Worm (Caenorhabditis elegans) whole organism, L3 larva: ENCODE data around the gene C07G1.7.

Source experiments
- R02D3.7 ChIP-seq: fragments of 150-350 bp; optimal IDR thresholded peaks from 2 replicates; lab custom pipeline; 2014; ENCODE audit warnings: missing biosample characterization, missing genetic modification characterization
- aly-2 ChIP-seq: fragments of 150-350 bp; optimal IDR thresholded peaks from 2 replicates; lab custom pipeline; 2014; ENCODE audit warnings: missing biosample characterization, missing genetic modification characterization
- ceh-16 ChIP-seq: sonication (generic microtip); optimal IDR thresholded peaks from 2 replicates; lab custom pipeline; 2017; ENCODE audit warnings: missing biosample characterization, missing genetic modification characterization
- ceh-28 ChIP-seq: fragments of 150-350 bp; optimal IDR thresholded peaks from 2 replicates; lab custom pipeline; 2014; ENCODE audit warnings: missing biosample characterization, missing genetic modification reagents, missing genetic modification characterization
- ceh-82 ChIP-seq: fragments of 150-350 bp; optimal IDR thresholded peaks from 2 replicates; lab custom pipeline; 2014; ENCODE audit warnings: missing biosample characterization, missing genetic modification characterization
- daf-12 ChIP-seq: fragments of 150-350 bp; optimal IDR thresholded peaks from 2 replicates; lab custom pipeline; 2014; ENCODE audit warnings: missing biosample characterization, missing genetic modification reagents, missing genetic modification characterization
- egl-5 ChIP-seq: fragments of 150-350 bp; optimal IDR thresholded peaks from 2 replicates; lab custom pipeline; 2017; ENCODE audit warnings: missing biosample characterization, missing genetic modification reagents, missing genetic modification characterization, inconsistent platforms
- elt-1 ChIP-seq: fragments of 150-350 bp; optimal IDR thresholded peaks from 2 replicates; lab custom pipeline; 2014; ENCODE audit warnings: missing biosample characterization, missing genetic modification characterization
- elt-2 ChIP-seq: sonication (generic microtip); optimal IDR thresholded peaks from 2 replicates; lab custom pipeline; 2016; ENCODE audit warnings: missing genetic modification reagents, mild to moderate bottlenecking, missing genetic modification characterization, missing compliant biosample characterization
- elt-3 ChIP-seq, 3 experiments: fragments of 150-350 bp in 1 of 3; sonication (generic microtip) in 2 of 3; optimal IDR thresholded peaks; 2 replicates in 2 of 3; 4 replicates in 1 of 3; lab custom pipeline; 2014 to 2017; ENCODE audit warnings: missing biosample characterization in 3 of 3, missing genetic modification characterization in 3 of 3
- eor-1 ChIP-seq, 2 experiments: fragments of 150-350 bp; optimal IDR thresholded peaks; 2 replicates each; lab custom pipeline; 2014 to 2018; ENCODE audit warnings: missing biosample characterization in 2 of 2, missing genetic modification characterization in 2 of 2
- fkh-2 ChIP-seq: fragments of 150-350 bp; optimal IDR thresholded peaks from 2 replicates; lab custom pipeline; 2014; ENCODE audit warnings: missing biosample characterization, missing genetic modification reagents, missing genetic modification characterization
- fos-1 ChIP-seq: fragments of 150-350 bp; optimal IDR thresholded peaks from 2 replicates; lab custom pipeline; 2014; ENCODE audit warnings: missing biosample characterization, missing genetic modification characterization
- hmg-11 ChIP-seq: sonication (generic microtip); optimal IDR thresholded peaks from 2 replicates; lab custom pipeline; 2016; ENCODE audit warnings: missing genetic modification characterization, missing compliant biosample characterization
- jun-1 ChIP-seq: fragments of 150-350 bp; optimal IDR thresholded peaks from 2 replicates; lab custom pipeline; 2014; ENCODE audit warnings: missing biosample characterization, missing genetic modification reagents, missing genetic modification characterization
- lin-15B ChIP-seq: fragments of 150-350 bp; optimal IDR thresholded peaks from 2 replicates; lab custom pipeline; 2014; ENCODE audit warnings: missing biosample characterization, missing genetic modification characterization
- lin-39 ChIP-seq: fragments of 150-350 bp; optimal IDR thresholded peaks from 2 replicates; lab custom pipeline; 2018; ENCODE audit warnings: missing biosample characterization, missing genetic modification reagents, missing genetic modification characterization
- nhr-11 ChIP-seq: fragments of 150-350 bp; optimal IDR thresholded peaks from 2 replicates; lab custom pipeline; 2014; ENCODE audit warnings: missing biosample characterization, missing genetic modification characterization
- nhr-23 ChIP-seq: fragments of 150-350 bp; optimal IDR thresholded peaks from 2 replicates; lab custom pipeline; 2014; ENCODE audit warnings: missing biosample characterization, missing genetic modification reagents, missing genetic modification characterization
- nhr-237 ChIP-seq: fragments of 150-350 bp; optimal IDR thresholded peaks from 2 replicates; lab custom pipeline; 2014; ENCODE audit warnings: missing biosample characterization, missing genetic modification characterization
- nhr-25 ChIP-seq: sonication (generic microtip); optimal IDR thresholded peaks from 2 replicates; lab custom pipeline; 2017; ENCODE audit warnings: missing biosample characterization, missing genetic modification characterization
- nhr-28 ChIP-seq: fragments of 150-350 bp; optimal IDR thresholded peaks from 2 replicates; lab custom pipeline; 2014; ENCODE audit warnings: missing biosample characterization, missing genetic modification characterization
- nhr-43 ChIP-seq: sonication (generic microtip); optimal IDR thresholded peaks from 2 replicates; lab custom pipeline; 2016; ENCODE audit warnings: mild to moderate bottlenecking, missing genetic modification characterization, missing compliant biosample characterization; ENCODE audit not compliant: poor library complexity, severe bottlenecking
- nhr-67 ChIP-seq: fragments of 150-350 bp; optimal IDR thresholded peaks from 2 replicates; lab custom pipeline; 2014; ENCODE audit warnings: missing biosample characterization, missing genetic modification characterization
- nhr-76 ChIP-seq: fragments of 150-350 bp; sonication (generic microtip); optimal IDR thresholded peaks from 5 replicates; lab custom pipeline; 2014; ENCODE audit warnings: missing biosample characterization, missing genetic modification characterization
- nhr-77 ChIP-seq: fragments of 150-350 bp; optimal IDR thresholded peaks from 2 replicates; lab custom pipeline; 2014; ENCODE audit warnings: missing biosample characterization, missing genetic modification characterization
- pha-4 ChIP-seq: fragments of 150-350 bp; optimal IDR thresholded peaks from 2 replicates; lab custom pipeline; 2014; ENCODE audit warnings: missing biosample characterization, missing genetic modification reagents, missing genetic modification characterization
- pqm-1 ChIP-seq: fragments of 150-350 bp; optimal IDR thresholded peaks from 2 replicates; lab custom pipeline; 2017; ENCODE audit warnings: missing biosample characterization, missing genetic modification characterization, inconsistent platforms
- skn-1 ChIP-seq: fragments of 150-350 bp; optimal IDR thresholded peaks from 2 replicates; lab custom pipeline; 2014; ENCODE audit warnings: missing biosample characterization, missing genetic modification characterization
- snpc-4 ChIP-seq: fragments of 150-350 bp; optimal IDR thresholded peaks from 2 replicates; lab custom pipeline; 2014; ENCODE audit warnings: missing biosample characterization, missing genetic modification characterization
- unc-62 ChIP-seq: fragments of 150-350 bp; sonication (generic microtip); optimal IDR thresholded peaks from 4 replicates; lab custom pipeline; 2014; ENCODE audit warnings: missing biosample characterization, missing genetic modification reagents, missing genetic modification characterization
- zag-1 ChIP-seq: fragments of 150-350 bp; optimal IDR thresholded peaks from 2 replicates; lab custom pipeline; 2014; ENCODE audit warnings: missing biosample characterization, missing genetic modification characterization
- ztf-11 ChIP-seq: fragments of 150-350 bp; optimal IDR thresholded peaks from 2 replicates; lab custom pipeline; 2014; ENCODE audit warnings: missing biosample characterization, missing genetic modification characterization

C07G1.7 gene

ce11 chrIV:8243170-8243569, 31.5 kb upstream of the C07G1.7 start:
- TF ChIP-seq ceh-16 (no peak), nhr-23 (tag; lab: Kevin White, UChicago) (peak; percentile 50), elt-1 (peak; percentile 80)

- TF ChIP-seq elt-3 (tag; optimal IDR thresholded peaks at IDR 0.05; lab: Kevin White, UChicago) (peak in 1 of 3 experiments; percentile 3), nhr-43 (peak; percentile 8), snpc-4 (no peak), elt-1 (peak; percentile 36), nhr-23 (tag; lab: Kevin White, UChicago) (peak; percentile 17), ceh-28 (tag; lab: Kevin White, UChicago) (no peak), nhr-25 (tag; lab: Kevin White, UChicago) (peak; percentile 38)
Measured at ce11 chrIV:8241312-8241833, 29.7 kb upstream of the C07G1.7 start.

- TF ChIP-seq elt-2 (tag; lab: Kevin White, UChicago): peak; percentile 22
- no peak for TF ChIP-seq skn-1 (tag; lab: Kevin White, UChicago)
- TF ChIP-seq hmg-11 (tag; lab: Kevin White, UChicago): no peak
- TF ChIP-seq nhr-28 (tag; lab: Kevin White, UChicago): no peak
- no peak for TF ChIP-seq jun-1 (tag; lab: Kevin White, UChicago)
- TF ChIP-seq pha-4 (tag; lab: Kevin White, UChicago): peak; percentile 77
- no peak for TF ChIP-seq nhr-76
- TF ChIP-seq, all 47 proteins: peak for 2
Measured at ce11 chrIV:8239584-8239983, 27.9 kb upstream of the C07G1.7 start.

- TF ChIP-seq hmg-11 (tag; lab: Kevin White, UChicago) (no peak), nhr-237 (tag; lab: Kevin White, UChicago) (no peak), zag-1 (tag; lab: Kevin White, UChicago) (no peak), nhr-77 (tag; lab: Kevin White, UChicago) (no peak), ceh-28 (tag; lab: Kevin White, UChicago) (no peak), nhr-11 (tag; lab: Kevin White, UChicago) (no peak), elt-2 (tag; lab: Kevin White, UChicago) (no peak), lin-15B (tag; lab: Kevin White, UChicago) (no peak), snpc-4 (no peak), eor-1 (tag; optimal IDR thresholded peaks at IDR 0.05; lab: Kevin White, UChicago) (no peak), nhr-25 (tag; lab: Kevin White, UChicago) (no peak)
- TF ChIP-seq, all 47 proteins: peak for 0
Measured at ce11 chrIV:8236502-8236901, 24.9 kb upstream of the C07G1.7 start, which contains the start of gene nhr-66. Gene nhr-66 (minus strand): TSS chrIV:8236602.

ce11 chrIV:8235114-8235686, 23.6 kb upstream of the C07G1.7 start:
- TF ChIP-seq pqm-1 (no peak), R02D3.7 (tag; lab: Kevin White, UChicago) (no peak), nhr-76 (no peak), hmg-11 (tag; lab: Kevin White, UChicago) (no peak), unc-62 (no peak), eor-1 (tag; optimal IDR thresholded peaks at IDR 0.05; lab: Kevin White, UChicago) (no peak), jun-1 (tag; lab: Kevin White, UChicago) (no peak), lin-39 (tag; lab: Kevin White, UChicago) (no peak), nhr-67 (tag; lab: Kevin White, UChicago) (no peak), egl-5 (no peak), fkh-2 (tag; lab: Kevin White, UChicago) (no peak), ceh-16 (no peak), nhr-25 (tag; lab: Kevin White, UChicago) (no peak), nhr-77 (tag; lab: Kevin White, UChicago) (no peak), daf-12 (tag; lab: Kevin White, UChicago) (no peak), ceh-82 (tag; lab: Kevin White, UChicago) (no peak), nhr-237 (tag; lab: Kevin White, UChicago) (no peak)

ce11 chrIV:8234088-8234496, 22.4 kb upstream of the C07G1.7 start:
- TF ChIP-seq nhr-25 (tag; lab: Kevin White, UChicago) (peak; percentile 15), elt-2 (tag; lab: Kevin White, UChicago) (peak; percentile 47), pqm-1 (peak; percentile 61), fos-1 (tag; lab: Kevin White, UChicago) (no peak), eor-1 (tag; optimal IDR thresholded peaks at IDR 0.05; lab: Kevin White, UChicago) (no peak), aly-2 (tag; lab: Kevin White, UChicago) (no peak), ztf-11 (tag; lab: Kevin White, UChicago) (no peak), nhr-43 (peak; percentile 80), skn-1 (tag; lab: Kevin White, UChicago) (peak; percentile 33), snpc-4 (no peak), pha-4 (tag; lab: Kevin White, UChicago) (peak; percentile 55)
